Worm (Caenorhabditis elegans): ENCODE measurements around the gene C35B1.7.
"Not testable (repeated sequence)": the region's sequence is repeated elsewhere in the genome, so short reads cannot be mapped to it uniquely, and the experiment has no call there.

DNA sequence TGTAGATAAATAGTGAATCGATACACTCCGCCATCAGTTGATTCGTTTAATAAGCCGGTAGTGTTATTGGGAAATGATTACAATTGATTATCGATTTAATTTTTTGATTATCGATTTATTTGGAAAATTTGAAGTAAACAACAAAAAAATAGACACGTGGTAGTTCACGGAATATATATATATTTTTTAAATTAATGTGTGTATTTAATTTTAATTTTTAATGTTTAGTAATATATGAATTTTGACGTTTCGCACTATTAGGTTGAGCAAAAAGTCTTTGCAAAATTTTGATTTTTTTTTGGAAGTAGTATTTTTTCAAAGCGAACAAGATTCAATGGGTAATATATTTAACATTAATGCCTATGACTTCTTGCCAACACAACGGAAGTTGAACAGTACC is 34.1 kb downstream of the C35B1.7 start, which contains the start of gene F49F1.12:
- not testable (repeated sequence) for TF ChIP-seq him-1, W03F9.2, dao-5 (tag; optimal IDR thresholded peaks at IDR 0.05)
